Worm (Caenorhabditis elegans): ENCODE data around the gene T13F2.6.

The T13F2.6 gene

DNA sequence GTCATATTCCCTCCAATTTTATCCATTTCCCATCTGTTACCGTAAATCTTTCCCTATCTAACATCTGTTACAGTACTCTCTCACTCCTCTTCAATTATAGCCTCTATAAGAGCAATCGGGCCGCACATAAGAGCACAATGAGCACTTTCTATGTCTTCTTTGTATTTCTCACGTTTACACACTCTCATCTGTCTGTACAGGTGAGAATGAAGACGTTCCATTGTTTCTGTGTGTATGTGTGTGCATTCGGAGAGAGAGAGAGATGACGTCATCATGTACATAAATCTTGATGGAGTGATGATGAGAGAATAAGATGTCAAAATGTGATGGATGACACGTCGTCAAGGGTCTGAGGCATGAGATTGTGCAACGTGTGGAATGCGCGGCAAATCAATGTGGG, 7.3 kb upstream of the T13F2.6 start:
- peak; percentile 5 for TF ChIP-seq unc-86 (tag; optimal IDR thresholded peaks at IDR 0.05)
- no peak for TF ChIP-seq ceh-8 (GFP tag; optimal IDR thresholded peaks at IDR 0.05)
- TF ChIP-seq ztf-11 (tag; optimal IDR thresholded peaks at IDR 0.05): peak in 1 of 2 experiments; percentile 67

- TF ChIP-seq ztf-11 (tag; optimal IDR thresholded peaks at IDR 0.05): peak in 1 of 2 experiments; percentile 55
- TF ChIP-seq nhr-11 (tag; optimal IDR thresholded peaks at IDR 0.05): no peak
Measured at ce11 chrIV:9772096-9772720, 5.9 kb upstream of the T13F2.6 start, which contains the start of gene cav-1. TSS of gene cav-1 (plus strand) at chrIV:9772510.

DNA sequence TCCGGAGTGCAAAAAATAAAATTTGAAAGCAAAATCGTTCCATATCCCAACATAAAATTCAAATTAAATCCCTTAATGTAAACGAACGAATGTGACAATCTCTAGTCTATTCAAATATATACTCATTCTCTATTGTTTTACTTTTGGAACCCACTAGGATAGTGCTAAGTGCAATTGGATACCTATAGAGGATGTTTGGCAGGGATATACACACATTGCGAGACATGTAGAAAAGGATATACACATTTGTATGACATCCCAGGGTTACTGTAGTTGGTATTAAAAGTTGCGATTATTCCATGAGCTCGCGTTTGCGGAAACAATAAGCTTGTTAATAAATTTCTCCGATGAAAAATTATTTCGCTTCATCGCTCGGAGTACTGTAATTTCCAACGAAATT, 4.7 kb upstream of the T13F2.6 start:
- no peak for TF ChIP-seq isw-1 (GFP tag; IDR thresholded peaks at IDR 0.05)
- no peak for TF ChIP-seq hlh-4 (tag; optimal IDR thresholded peaks at IDR 0.05)
- TF ChIP-seq grh-1 (GFP tag; IDR thresholded peaks at IDR 0.05): no peak
- no peak for TF ChIP-seq pax-3 (tag; optimal IDR thresholded peaks at IDR 0.05)

- TF ChIP-seq fkh-4 (tag; optimal IDR thresholded peaks at IDR 0.05; ENCODE audit: borderline replicate concordance): peak; percentile 4
- no peak for TF ChIP-seq nhr-77 (tag; optimal IDR thresholded peaks at IDR 0.05)
- peak; percentile 47 for TF ChIP-seq nhr-20 (tag; optimal IDR thresholded peaks at IDR 0.05)
- no peak for TF ChIP-seq sox-4 (tag; optimal IDR thresholded peaks at IDR 0.05)
- TF ChIP-seq aly-2 (tag; optimal IDR thresholded peaks at IDR 0.05): no peak
- TF ChIP-seq alr-1 (tag; optimal IDR thresholded peaks at IDR 0.05; ENCODE audit: borderline replicate concordance): no peak
- peak; percentile 34 for TF ChIP-seq snpc-4 (tag; optimal IDR thresholded peaks at IDR 0.05)
- TF ChIP-seq unc-130 (tag; optimal IDR thresholded peaks at IDR 0.05): no peak
- TF ChIP-seq lin-39 (tag; optimal IDR thresholded peaks at IDR 0.05): no peak
- no peak for TF ChIP-seq C34B4.2 (tag; optimal IDR thresholded peaks at IDR 0.05)
- TF ChIP-seq mep-1 (tag; optimal IDR thresholded peaks at IDR 0.05): peak; percentile 55
- TF ChIP-seq unc-86 (tag; optimal IDR thresholded peaks at IDR 0.05): no peak
- TF ChIP-seq lsy-2 (tag; optimal IDR thresholded peaks at IDR 0.05): peak; percentile 29 to 80
- TF ChIP-seq rnt-1 (tag; optimal IDR thresholded peaks at IDR 0.05): peak; percentile 91
- no peak for TF ChIP-seq ces-1 (GFP tag; optimal IDR thresholded peaks at IDR 0.05)
- no peak for TF ChIP-seq lin-13 (GFP tag; optimal IDR thresholded peaks at IDR 0.05)
- no peak for TF ChIP-seq nhr-76 (tag; optimal IDR thresholded peaks at IDR 0.05)
- peak; percentile 35 for TF ChIP-seq swsn-7 (tag; optimal IDR thresholded peaks at IDR 0.05)
- TF ChIP-seq nhr-84 (tag; optimal IDR thresholded peaks at IDR 0.05): no peak
- TF ChIP-seq sup-37 (GFP tag; optimal IDR thresholded peaks at IDR 0.05): no peak
- no peak for TF ChIP-seq hlh-4 (tag; optimal IDR thresholded peaks at IDR 0.05)
- no peak for TF ChIP-seq pqm-1 (tag; optimal IDR thresholded peaks at IDR 0.05)
- TF ChIP-seq mef-2 (tag; optimal IDR thresholded peaks at IDR 0.05): no peak
- TF ChIP-seq lir-3 (tag; optimal IDR thresholded peaks at IDR 0.05; ENCODE audit: poor library complexity): peak; percentile 83
- TF ChIP-seq hpl-2 (GFP tag; optimal IDR thresholded peaks at IDR 0.05): no peak
- TF ChIP-seq tlp-1 (tag; optimal IDR thresholded peaks at IDR 0.05): no peak
- TF ChIP-seq jun-1 (tag; optimal IDR thresholded peaks at IDR 0.05): no peak
- TF ChIP-seq skn-1 (tag; optimal IDR thresholded peaks at IDR 0.05): peak; percentile 72
- TF ChIP-seq dpl-1 (GFP tag; optimal IDR thresholded peaks at IDR 0.05): peak; percentile 87 to 95 (median 91)
- no peak for TF ChIP-seq ceh-63 (GFP tag; optimal IDR thresholded peaks at IDR 0.05)
- TF ChIP-seq pag-3 (tag; optimal IDR thresholded peaks at IDR 0.05; ENCODE audit: borderline replicate concordance, insufficient read depth): no peak
- TF ChIP-seq snu-23 (GFP tag; optimal IDR thresholded peaks at IDR 0.05): peak; percentile 37
- TF ChIP-seq lin-15B (tag; optimal IDR thresholded peaks at IDR 0.05): peak; percentile 51
- TF ChIP-seq fkh-10 (GFP tag; optimal IDR thresholded peaks at IDR 0.05): no peak
- TF ChIP-seq lin-14 (GFP tag; optimal IDR thresholded peaks at IDR 0.05): peak; percentile 56
- peak; percentile 30 for TF ChIP-seq fos-1 (tag; optimal IDR thresholded peaks at IDR 0.05)
- TF ChIP-seq vab-15 (tag; optimal IDR thresholded peaks at IDR 0.05): no peak
- peak; percentile 54 for TF ChIP-seq tbx-2 (tag; optimal IDR thresholded peaks at IDR 0.05)
- TF ChIP-seq efl-3 (GFP tag; optimal IDR thresholded peaks at IDR 0.05): no peak
- TF ChIP-seq zip-4 (GFP tag; optimal IDR thresholded peaks at IDR 0.05): no peak
Measured at ce11 chrIV:9777535-9777934, 586 bp upstream of the T13F2.6 start, which contains the start of gene sna-2. TSS of gene sna-2 (minus strand) at chrIV:9777634.
